Fruit fly (Drosophila melanogaster): Measurements from ENCODE around the gene CG7889.

Gene CG7889

dm6 chrX:19262553-19262952 is 19.1 kb downstream of the CG7889 start:
- TF ChIP-seq Mio (GFP tag; optimal IDR thresholded peaks at IDR 0.05) (no peak), HLH106 (tag; optimal IDR thresholded peaks at IDR 0.05) (peak; percentile 14)

- no peak for TF ChIP-seq ey (GFP tag; optimal IDR thresholded peaks at IDR 0.05)
- no peak for TF ChIP-seq Vsx2 (GFP tag; optimal IDR thresholded peaks at IDR 0.05; ENCODE audit: partially characterized antibody)
- no peak for TF ChIP-seq foxo (GFP tag; optimal IDR thresholded peaks at IDR 0.05)
- no peak for TF ChIP-seq rgr (GFP tag; optimal IDR thresholded peaks at IDR 0.05)
- no peak for TF ChIP-seq Abd-B (GFP tag; optimal IDR thresholded peaks at IDR 0.05)
- TF ChIP-seq Mio (GFP tag; optimal IDR thresholded peaks at IDR 0.05) = no peak
- TF ChIP-seq jim (GFP tag; optimal IDR thresholded peaks at IDR 0.05) = no peak
- TF ChIP-seq Rel (GFP tag; optimal IDR thresholded peaks at IDR 0.05) = no peak
- no peak for TF ChIP-seq Rel (tag; optimal IDR thresholded peaks at IDR 0.05)
These were observed 21.0 kb downstream of the CG7889 start for dm6 chrX:19264396-19264795.

dm6 chrX:19265802-19266479 is 22.5 kb downstream of the CG7889 start:
- TF ChIP-seq Vsx2 (GFP tag; optimal IDR thresholded peaks at IDR 0.05; ENCODE audit: partially characterized antibody) (no peak), usp (GFP tag; optimal IDR thresholded peaks at IDR 0.05) (no peak), CrebA (GFP tag; optimal IDR thresholded peaks at IDR 0.05; ENCODE audit: borderline replicate concordance) (no peak), lola (GFP tag; optimal IDR thresholded peaks at IDR 0.05) (no peak), sv (GFP tag; optimal IDR thresholded peaks at IDR 0.05) (no peak), dmrt93B (GFP tag; optimal IDR thresholded peaks at IDR 0.05) (no peak), Hr78 (GFP tag; optimal IDR thresholded peaks at IDR 0.05) (no peak), HLH106 (tag; optimal IDR thresholded peaks at IDR 0.05) (no peak), woc (GFP tag; optimal IDR thresholded peaks at IDR 0.05) (no peak), Dfd (GFP tag; optimal IDR thresholded peaks at IDR 0.05) (no peak)

- no peak for TF ChIP-seq fru (GFP tag; optimal IDR thresholded peaks at IDR 0.05)
- no peak for TF ChIP-seq psq (GFP tag; optimal IDR thresholded peaks at IDR 0.05)
- TF ChIP-seq rgr (GFP tag; optimal IDR thresholded peaks at IDR 0.05) = no peak
- TF ChIP-seq ey (GFP tag; optimal IDR thresholded peaks at IDR 0.05) = peak; percentile 20
- no peak for TF ChIP-seq CG32264 (GFP tag; optimal IDR thresholded peaks at IDR 0.05)
- no peak for TF ChIP-seq sage (GFP tag; optimal IDR thresholded peaks at IDR 0.05)
- TF ChIP-seq dl (GFP tag; optimal IDR thresholded peaks at IDR 0.05; ENCODE audit: insufficient read depth in 1 of 2, partially characterized antibody in 2 of 2) = no peak
- TF ChIP-seq jim (GFP tag; optimal IDR thresholded peaks at IDR 0.05) = peak; percentile 36
- TF ChIP-seq sv (GFP tag; optimal IDR thresholded peaks at IDR 0.05) = no peak
- no peak for TF ChIP-seq dmrt93B (GFP tag; optimal IDR thresholded peaks at IDR 0.05)
- no peak for TF ChIP-seq pan (optimal IDR thresholded peaks at IDR 0.05)
- no peak for TF ChIP-seq usp (GFP tag; optimal IDR thresholded peaks at IDR 0.05)
- TF ChIP-seq Vsx2 (GFP tag; optimal IDR thresholded peaks at IDR 0.05; ENCODE audit: partially characterized antibody) = no peak
- no peak for TF ChIP-seq brk (GFP tag; optimal IDR thresholded peaks at IDR 0.05)
- TF ChIP-seq lola (GFP tag; optimal IDR thresholded peaks at IDR 0.05) = no peak
- TF ChIP-seq Sp1 (GFP tag; optimal IDR thresholded peaks at IDR 0.05) = no peak
- no peak for TF ChIP-seq dsf (GFP tag; optimal IDR thresholded peaks at IDR 0.05; ENCODE audit: borderline replicate concordance)
- TF ChIP-seq Abd-B (GFP tag; optimal IDR thresholded peaks at IDR 0.05) = no peak
- TF ChIP-seq OdsH (GFP tag; optimal IDR thresholded peaks at IDR 0.05) = peak; percentile 25
- no peak for TF ChIP-seq woc (GFP tag; optimal IDR thresholded peaks at IDR 0.05)
- no peak for TF ChIP-seq Dif (GFP tag; optimal IDR thresholded peaks at IDR 0.05; ENCODE audit: partially characterized antibody)
- no peak for TF ChIP-seq Dfd (GFP tag; optimal IDR thresholded peaks at IDR 0.05)
- no peak for TF ChIP-seq br (GFP tag; optimal IDR thresholded peaks at IDR 0.05)
- no peak for TF ChIP-seq Hnf4 (GFP tag; optimal IDR thresholded peaks at IDR 0.05)
- no peak for TF ChIP-seq HLH106 (tag; optimal IDR thresholded peaks at IDR 0.05)
- TF ChIP-seq Rel (GFP tag; optimal IDR thresholded peaks at IDR 0.05) = no peak
- peak; percentile 53 for TF ChIP-seq Rel (tag; optimal IDR thresholded peaks at IDR 0.05)
- TF ChIP-seq CrebA (GFP tag; optimal IDR thresholded peaks at IDR 0.05; ENCODE audit: borderline replicate concordance) = no peak
- TF ChIP-seq Hr83 (GFP tag; optimal IDR thresholded peaks at IDR 0.05; ENCODE audit: poor library complexity, severe bottlenecking) = no peak
- TF ChIP-seq tai (GFP tag; optimal IDR thresholded peaks at IDR 0.05) = no peak
- no peak for TF ChIP-seq Mio (GFP tag; optimal IDR thresholded peaks at IDR 0.05)
These were observed 25.1 kb downstream of the CG7889 start, which contains the start of gene CG8010 for dm6 chrX:19268484-19269068. TSS of gene CG8010 (minus strand) at chrX:19268896.
